Worm (Caenorhabditis elegans) whole organism, L4 larva: ENCODE data around the gene mksr-1.
A peak's percentile ranks its signal among the peaks of the same experiment; 100 is the strongest.

Source experiments
- D1046.2 ChIP-seq: fragments of 200-800 bp; sonication (Bioruptor generic); IDR thresholded peaks from 2 replicates; pipeline ENCODE4 v1.3.6; 2022; ENCODE audit warnings: missing genetic modification characterization, missing compliant biosample characterization
- F26F4.8 ChIP-seq: fragments of 200-800 bp; sonication (Bioruptor generic); conservative IDR thresholded peaks from 2 replicates; pipeline ENCODE4 v1.3.6; 2022; ENCODE audit warnings: missing genetic modification characterization, missing compliant biosample characterization
- F37D6.2 ChIP-seq: sonication (generic microtip); optimal IDR thresholded peaks from 2 replicates; lab custom pipeline; 2016; ENCODE audit warnings: mild to moderate bottlenecking, missing genetic modification characterization, missing compliant biosample characterization
- F44E2.7 ChIP-seq: fragments of 200-800 bp; sonication (Bioruptor generic); IDR thresholded peaks from 2 replicates; pipeline ENCODE4 v2.1.2; 2022; ENCODE audit warnings: missing genetic modification characterization, missing compliant biosample characterization
- ZK337.2 ChIP-seq: fragments of 200-800 bp; sonication (Bioruptor generic); IDR thresholded peaks from 2 replicates; pipeline ENCODE4 v1.3.6; 2022; ENCODE audit warnings: missing genetic modification reagents, missing genetic modification characterization, missing compliant biosample characterization
- aha-1 ChIP-seq: fragments of 150-350 bp; peaks from one replicate; lab custom pipeline; 2014; ENCODE audit warnings: missing biosample characterization, missing genetic modification characterization
- aly-2 ChIP-seq: sonication (generic microtip); optimal IDR thresholded peaks from 2 replicates; lab custom pipeline; 2018; ENCODE audit warnings: missing biosample characterization, missing genetic modification characterization
- ama-1 ChIP-seq: fragments of 150-350 bp; optimal IDR thresholded peaks from 2 replicates; lab custom pipeline; 2014; ENCODE audit warnings: inconsistent platforms, mixed read lengths
- ceh-20 ChIP-seq: fragments of 200-800 bp; sonication (Bioruptor generic); IDR thresholded peaks from 2 replicates; pipeline ENCODE4 v1.3.6; 2022; ENCODE audit warnings: missing genetic modification reagents, missing genetic modification characterization, missing compliant biosample characterization
- ces-1 ChIP-seq: fragments of 150-350 bp; sonication (generic microtip); optimal IDR thresholded peaks from 4 replicates; lab custom pipeline; 2014; ENCODE audit warnings: missing biosample characterization, missing genetic modification reagents, missing genetic modification characterization
- cey-2 ChIP-seq: sonication (generic microtip); optimal IDR thresholded peaks from 3 replicates; lab custom pipeline; 2017; ENCODE audit warnings: missing genetic modification characterization, mild to moderate bottlenecking, missing compliant biosample characterization, antibody characterized with exemption, borderline replicate concordance; ENCODE audit not compliant: insufficient read depth
- ctbp-1 ChIP-seq: fragments of 200-800 bp; sonication (Bioruptor generic); IDR thresholded peaks from 2 replicates; pipeline ENCODE4 v1.3.6; 2022; ENCODE audit warnings: missing genetic modification reagents, missing genetic modification characterization, missing compliant biosample characterization
- dmd-6 ChIP-seq: fragments of 200-800 bp; sonication (Bioruptor generic); IDR thresholded peaks from 2 replicates; pipeline ENCODE4 v1.3.6; 2022; ENCODE audit warnings: missing genetic modification reagents, missing genetic modification characterization, missing compliant biosample characterization
- dmd-8 ChIP-seq: fragments of 200-800 bp; sonication (Bioruptor generic); IDR thresholded peaks from 2 replicates; pipeline ENCODE4 v1.3.6; 2022; ENCODE audit warnings: missing genetic modification characterization, missing compliant biosample characterization
- dmd-9 ChIP-seq: fragments of 200-800 bp; sonication (Bioruptor generic); IDR thresholded peaks from 2 replicates; pipeline ENCODE4 v1.3.6; 2022; ENCODE audit warnings: missing genetic modification reagents, missing genetic modification characterization, missing compliant biosample characterization
- dve-1 ChIP-seq: sonication (generic microtip); optimal IDR thresholded peaks from 2 replicates; lab custom pipeline; 2017; ENCODE audit warnings: antibody characterized with exemption, mild to moderate bottlenecking, missing genetic modification characterization, missing compliant biosample characterization; ENCODE audit not compliant: insufficient read depth
- egl-43 ChIP-seq: fragments of 200-800 bp; sonication (Bioruptor generic); IDR thresholded peaks from 2 replicates; pipeline ENCODE4 v1.3.6; 2022; ENCODE audit warnings: missing genetic modification reagents, missing genetic modification characterization, missing compliant biosample characterization
- hif-1 ChIP-seq, 2 experiments: sonication (generic microtip); optimal IDR thresholded peaks; 2 replicates each; lab custom pipeline; 2016 to 2017; ENCODE audit warnings: missing compliant biosample characterization in 2 of 2, missing genetic modification characterization in 2 of 2, missing genetic modification reagents in 2 of 2, missing genotype in 2 of 2, mild to moderate bottlenecking in 1 of 2
- hlh-11 ChIP-seq: fragments of 200-800 bp; sonication (Bioruptor generic); optimal IDR thresholded peaks from 2 replicates; lab custom pipeline; 2018; ENCODE audit warnings: mild to moderate bottlenecking, missing genetic modification characterization, missing compliant biosample characterization
- hlh-30 ChIP-seq: sonication (generic microtip); optimal IDR thresholded peaks from 2 replicates; lab custom pipeline; 2017; ENCODE audit warnings: antibody characterized with exemption, mild to moderate bottlenecking, missing genetic modification characterization, missing compliant biosample characterization; ENCODE audit not compliant: insufficient read depth
- hmg-1.1 ChIP-seq: fragments of 200-800 bp; sonication (Bioruptor generic); IDR thresholded peaks from 2 replicates; pipeline ENCODE4 v1.3.6; 2022; ENCODE audit warnings: missing genetic modification reagents, missing genetic modification characterization, missing compliant biosample characterization
- lin-1 ChIP-seq: fragments of 200-800 bp; sonication (Bioruptor generic); IDR thresholded peaks from 2 replicates; pipeline ENCODE4 v1.3.6; 2022; ENCODE audit warnings: missing genetic modification reagents, missing genetic modification characterization, missing compliant biosample characterization
- lin-13 ChIP-seq: fragments of 150-350 bp; optimal IDR thresholded peaks from 2 replicates; lab custom pipeline; 2014; ENCODE audit warnings: missing biosample characterization, missing genetic modification reagents, missing genetic modification characterization
- lin-15B ChIP-seq: fragments of 150-350 bp; sonication (generic microtip); optimal IDR thresholded peaks from 3 replicates; lab custom pipeline; 2014; ENCODE audit warnings: missing biosample characterization, missing genetic modification characterization
- lin-29 ChIP-seq: fragments of 200-800 bp; sonication (Bioruptor generic); IDR thresholded peaks from 2 replicates; pipeline ENCODE4 v1.3.6; 2022; ENCODE audit warnings: missing genetic modification reagents, missing genetic modification characterization, missing compliant biosample characterization
- lsy-2 ChIP-seq, 2 experiments: fragments of 150-350 bp in 1 of 2; sonication (generic microtip) in 1 of 2; optimal IDR thresholded peaks; 2 replicates each; lab custom pipeline; 2014 to 2017; ENCODE audit warnings: missing biosample characterization in 2 of 2, missing genetic modification characterization in 2 of 2
- mdl-1 ChIP-seq, 2 experiments: fragments of 150-350 bp in 1 of 2; sonication (generic microtip) in 1 of 2; optimal IDR thresholded peaks; 2 replicates each; lab custom pipeline; 2014 to 2017; ENCODE audit warnings: missing biosample characterization in 2 of 2, missing genetic modification characterization in 2 of 2
- mep-1 ChIP-seq: fragments of 150-350 bp; sonication (generic microtip); optimal IDR thresholded peaks from 3 replicates; lab custom pipeline; 2014; ENCODE audit warnings: missing biosample characterization, missing genetic modification characterization
- mes-2 ChIP-seq: sonication (generic microtip); optimal IDR thresholded peaks from 2 replicates; lab custom pipeline; 2016; ENCODE audit warnings: missing genotype, mild to moderate bottlenecking, missing genetic modification characterization, missing compliant biosample characterization; ENCODE audit not compliant: poor library complexity, severe bottlenecking
- nhr-10 ChIP-seq: fragments of 150-350 bp; optimal IDR thresholded peaks from 2 replicates; lab custom pipeline; 2014; ENCODE audit warnings: missing biosample characterization, missing genetic modification characterization
- nhr-11 ChIP-seq: fragments of 150-350 bp; optimal IDR thresholded peaks from 2 replicates; lab custom pipeline; 2014; ENCODE audit warnings: missing biosample characterization, missing genetic modification characterization
- nhr-41 ChIP-seq: fragments of 200-800 bp; sonication (Bioruptor generic); IDR thresholded peaks from 2 replicates; pipeline ENCODE4 v1.3.6; 2022; ENCODE audit warnings: missing genetic modification reagents, missing genetic modification characterization, missing compliant biosample characterization
- nhr-42 ChIP-seq: fragments of 200-800 bp; sonication (Bioruptor generic); IDR thresholded peaks from 2 replicates; pipeline ENCODE4 v1.3.6; 2022; ENCODE audit warnings: missing genetic modification characterization, missing compliant biosample characterization
- nhr-48 ChIP-seq: sonication (generic microtip); optimal IDR thresholded peaks from 2 replicates; lab custom pipeline; 2016; ENCODE audit warnings: mild to moderate bottlenecking, missing genetic modification characterization, missing compliant biosample characterization
- nhr-6 ChIP-seq: fragments of 150-350 bp; optimal IDR thresholded peaks from 2 replicates; lab custom pipeline; 2014; ENCODE audit warnings: missing biosample characterization, missing genetic modification characterization
- rbr-2 ChIP-seq: sonication (generic microtip); optimal IDR thresholded peaks from 2 replicates; lab custom pipeline; 2016; ENCODE audit warnings: missing genotype, missing genetic modification characterization, missing compliant biosample characterization
- set-16 ChIP-seq: fragments of 200-800 bp; sonication (Bioruptor generic); IDR thresholded peaks from 2 replicates; pipeline ENCODE4 v1.3.6; 2022; ENCODE audit warnings: missing genetic modification reagents, missing genetic modification characterization, missing compliant biosample characterization
- spr-1 ChIP-seq: sonication (generic microtip); optimal IDR thresholded peaks from 2 replicates; lab custom pipeline; 2016; ENCODE audit warnings: mild to moderate bottlenecking, missing genetic modification characterization, missing compliant biosample characterization
- tag-97 ChIP-seq: fragments of 200-800 bp; sonication (Bioruptor generic); IDR thresholded peaks from 2 replicates; pipeline ENCODE4 v1.3.6; 2022; ENCODE audit warnings: missing genetic modification characterization, missing compliant biosample characterization
- tra-1 ChIP-seq: fragments of 200-800 bp; sonication (Bioruptor generic); IDR thresholded peaks from 2 replicates; pipeline ENCODE4 v1.3.6; 2022; ENCODE audit warnings: missing genetic modification reagents, missing genetic modification characterization, missing compliant biosample characterization
- unc-39 ChIP-seq: sonication (generic microtip); optimal IDR thresholded peaks from 2 replicates; lab custom pipeline; 2017; ENCODE audit warnings: missing biosample characterization, missing genetic modification characterization
- unc-62 ChIP-seq, 3 experiments: fragments of 150-350 bp in 1 of 3; sonication (generic microtip); optimal IDR thresholded peaks in 2 of 3; peaks in 1 of 3; 1 replicate in 1 of 3; 2 replicates in 2 of 3; lab custom pipeline; 2014 to 2017; ENCODE audit warnings: missing biosample characterization in 3 of 3, missing genetic modification characterization in 3 of 3, missing genetic modification reagents in 3 of 3, missing genotype in 1 of 3
- zfp-3 ChIP-seq: fragments of 200-800 bp; sonication (Bioruptor generic); conservative IDR thresholded peaks from 2 replicates; pipeline ENCODE4 v1.3.6; 2022; ENCODE audit warnings: missing genetic modification reagents, missing genetic modification characterization, missing compliant biosample characterization
- zip-11 ChIP-seq: fragments of 200-800 bp; sonication (Bioruptor generic); IDR thresholded peaks from 2 replicates; pipeline ENCODE4 v1.3.6; 2022; ENCODE audit warnings: missing genetic modification characterization, missing compliant biosample characterization
- ztf-11 ChIP-seq: fragments of 150-350 bp; optimal IDR thresholded peaks from 2 replicates; lab custom pipeline; 2014; ENCODE audit warnings: missing biosample characterization, missing genetic modification characterization

mksr-1 gene

ce11 chrX:1021835-1022311, 47.1 kb downstream of the mksr-1 start:
- no peak; the same call in none of the 2 replicates for TF ChIP-seq egl-43 (GFP tag; lab: Robert Waterston, UW)
- TF ChIP-seq hlh-30 (tag; lab: Kevin White, UChicago): peak; percentile 22
- peak; percentile 24 for TF ChIP-seq F37D6.2 (tag; lab: Kevin White, UChicago)
- no peak for TF ChIP-seq nhr-10
- TF ChIP-seq ZK337.2 (GFP tag; lab: Robert Waterston, UW): no peak
- TF ChIP-seq rbr-2 (tag; lab: Kevin White, UChicago): peak; percentile 34
- no peak for TF ChIP-seq lin-29 (GFP tag; lab: Robert Waterston, UW)
- peak; percentile 93 for TF ChIP-seq aha-1 (tag; lab: Kevin White, UChicago)
- TF ChIP-seq hlh-11 (tag; lab: Kevin White, UChicago): peak; percentile 31
- peak; percentile 60; the same call in 1 of the 2 replicates for TF ChIP-seq ctbp-1 (GFP tag; lab: Robert Waterston, UW)
- 0 out of 2 replicates have a peak, but pooled peaks have one; percentile 22 for TF ChIP-seq ceh-20 (GFP tag; lab: Robert Waterston, UW)
- TF ChIP-seq nhr-11 (tag; lab: Kevin White, UChicago): no peak
- TF ChIP-seq lin-1 (GFP tag; lab: Robert Waterston, UW): no peak
- TF ChIP-seq nhr-48 (tag; lab: Kevin White, UChicago): no peak
- TF ChIP-seq unc-39 (tag; lab: Kevin White, UChicago): no peak
- peak; percentile 93 for TF ChIP-seq set-16 (GFP tag; lab: Robert Waterston, UW)
- peak in 1 of 2 experiments; percentile 37 for TF ChIP-seq unc-62 (GFP tag; optimal IDR thresholded peaks at IDR 0.05 in 1 of 2; lab: Kevin White, UChicago)
- no peak for TF ChIP-seq unc-62 (tag; optimal IDR thresholded peaks at IDR 0.05; lab: Kevin White, UChicago)
- no peak for TF ChIP-seq dmd-8
- TF ChIP-seq tra-1 (GFP tag; lab: Robert Waterston, UW): no peak
- peak; percentile 66 for TF ChIP-seq hmg-1.1 (GFP tag; lab: Robert Waterston, UW)
- peak in 1 of 2 experiments; percentile 35 for TF ChIP-seq mdl-1 (tag; optimal IDR thresholded peaks at IDR 0.05; lab: Kevin White, UChicago)
- no peak for TF ChIP-seq nhr-41 (GFP tag; lab: Robert Waterston, UW)
- TF ChIP-seq cey-2 (tag; lab: Kevin White, UChicago): no peak
- TF ChIP-seq ztf-11: no peak

DNA sequence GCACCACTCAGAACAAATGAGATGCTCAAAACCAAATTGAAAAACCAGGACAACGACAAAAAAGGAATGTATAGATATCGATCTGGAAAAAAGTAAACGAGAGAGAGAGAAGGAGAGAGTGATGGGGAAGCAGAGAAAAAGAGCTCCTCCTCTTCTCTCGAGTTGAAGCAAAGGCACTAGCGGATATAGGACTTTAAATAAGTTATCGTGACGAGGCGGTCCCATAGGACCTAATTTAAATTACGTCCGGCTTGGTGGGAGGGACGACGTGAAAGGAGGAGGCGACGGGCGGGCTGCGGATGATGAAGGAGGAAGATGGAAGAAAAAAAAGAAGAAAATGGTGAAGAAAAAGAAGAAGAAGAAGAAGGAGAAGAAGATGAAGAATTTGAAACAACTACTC, 50.3 kb downstream of the mksr-1 start:
- TF ChIP-seq ztf-11 (no peak), set-16 (GFP tag; lab: Robert Waterston, UW) (peak; percentile 54; the same call in 1 of the 2 replicates), hlh-30 (tag; lab: Kevin White, UChicago) (peak; percentile 19), dmd-9 (GFP tag; lab: Robert Waterston, UW) (no peak), lsy-2 (tag; optimal IDR thresholded peaks at IDR 0.05; lab: Kevin White, UChicago) (peak in 1 of 2 experiments; percentile 6), tag-97 (GFP tag; lab: Robert Waterston, UW) (no peak), nhr-6 (tag; lab: Kevin White, UChicago) (no peak), hlh-11 (tag; lab: Kevin White, UChicago) (peak; percentile 2), rbr-2 (tag; lab: Kevin White, UChicago) (peak; percentile 51), ces-1 (GFP tag; lab: Kevin White, UChicago) (peak; percentile 61), mep-1 (peak; percentile 44), mdl-1 (tag; optimal IDR thresholded peaks at IDR 0.05; lab: Kevin White, UChicago) (peak in 1 of 2 experiments; percentile 9), aha-1 (tag; lab: Kevin White, UChicago) (peak; percentile 75), aly-2 (tag; lab: Kevin White, UChicago) (no peak), tra-1 (GFP tag; lab: Robert Waterston, UW) (no peak), nhr-41 (GFP tag; lab: Robert Waterston, UW) (no peak), ctbp-1 (GFP tag; lab: Robert Waterston, UW) (peak; percentile 67; the same call in 1 of the 2 replicates)
- TF ChIP-seq, all 104 proteins: peak for 10

DNA sequence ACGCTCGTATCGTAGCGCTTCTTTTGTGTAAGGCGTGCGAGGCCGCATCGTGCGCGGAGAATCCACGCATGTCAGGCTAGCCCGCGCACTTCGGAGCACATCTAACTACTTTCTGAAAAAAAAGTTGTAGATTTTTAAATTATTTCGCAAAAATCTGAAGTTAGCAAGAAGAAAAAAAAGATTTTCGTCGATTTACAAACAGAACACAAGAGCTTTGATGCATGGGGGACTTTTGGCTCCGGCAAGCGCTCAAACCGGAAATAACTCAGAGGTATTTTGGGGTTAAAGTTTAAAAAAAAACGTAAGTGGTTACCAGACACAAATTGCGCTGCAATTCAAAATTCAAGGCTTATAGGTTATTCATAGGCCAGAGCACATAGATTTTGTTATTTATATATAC, 51.5 kb downstream of the mksr-1 start, which contains the start of the genes F55A4.13 and nlf-1:
Gene F55A4.13, minus strand, starts transcription at position 101 of the 400 bp plus-strand sequence.
Gene nlf-1, minus strand, starts transcription at position 112 of the 400 bp plus-strand sequence.
- TF ChIP-seq lin-13 (GFP tag; lab: Kevin White, UChicago) (no peak), ama-1 (lab: Kevin White, UChicago) (no peak), lin-15B (tag; lab: Kevin White, UChicago) (no peak), hif-1 (tag; optimal IDR thresholded peaks at IDR 0.05; lab: Kevin White, UChicago) (no peak), zip-11 (no peak), dmd-6 (GFP tag; lab: Robert Waterston, UW) (no peak), mep-1 (no peak), D1046.2 (GFP tag; lab: Robert Waterston, UW) (no peak), ZK337.2 (GFP tag; lab: Robert Waterston, UW) (no peak), F44E2.7 (GFP tag; lab: Robert Waterston, UW) (no peak), nhr-42 (GFP tag; lab: Robert Waterston, UW) (no peak), F26F4.8 (no peak), spr-1 (tag; lab: Kevin White, UChicago) (no peak), zfp-3 (no peak), dve-1 (tag; lab: Kevin White, UChicago) (no peak), mes-2 (no peak), nhr-11 (tag; lab: Kevin White, UChicago) (no peak), cey-2 (tag; lab: Kevin White, UChicago) (no peak)
